Fruit fly (Drosophila melanogaster): ENCODE data around the gene CG7600.

Gene CG7600

dm6 chr3L:11260737-11261455 lies 50.3 kb downstream of the CG7600 start (continued):
- TF ChIP-seq CG31224 (GFP tag; IDR thresholded peaks at IDR 0.05) (peak; percentile 64), B-H2 (GFP tag; optimal IDR thresholded peaks at IDR 0.05) (no peak), twi (tag; optimal IDR thresholded peaks at IDR 0.05) (peak; percentile 25), CG10274 (GFP tag; optimal IDR thresholded peaks at IDR 0.05) (no peak), CG6175 (GFP tag; IDR thresholded peaks at IDR 0.05) (no peak; the same call in 2 of the 3 replicates), Jarid2 (GFP tag; optimal IDR thresholded peaks at IDR 0.05) (no peak), Asciz (GFP tag; optimal IDR thresholded peaks at IDR 0.05) (no peak), Blimp-1 (GFP tag; optimal IDR thresholded peaks at IDR 0.05) (peak; percentile 73), vnd (GFP tag; IDR thresholded peaks at IDR 0.05; ENCODE audit: partially characterized antibody) (no peak), CG15514 (GFP tag; optimal IDR thresholded peaks at IDR 0.05) (no peak), HLH4C (GFP tag; IDR thresholded peaks at IDR 0.05; ENCODE audit: partially characterized antibody) (no peak), CG7271 (tag; optimal IDR thresholded peaks at IDR 0.05) (peak; percentile 71), rib (GFP tag; IDR thresholded peaks at IDR 0.05) (no peak), zen2 (GFP tag; IDR thresholded peaks at IDR 0.05; ENCODE audit: partially characterized antibody) (no peak), Doc2 (GFP tag; IDR thresholded peaks at IDR 0.05) (no peak; the same call in 1 of the 2 replicates), pb (GFP tag; optimal IDR thresholded peaks at IDR 0.05) (no peak), gsb (GFP tag; IDR thresholded peaks at IDR 0.05) (peak; percentile 69), CG13123 (GFP tag; optimal IDR thresholded peaks at IDR 0.05) (no peak), CG17361 (GFP tag; IDR thresholded peaks at IDR 0.05) (no peak), Poxn (GFP tag; IDR thresholded peaks at IDR 0.05) (no peak), Nf-YC (tag; optimal IDR thresholded peaks at IDR 0.05) (no peak), slou (GFP tag; optimal IDR thresholded peaks at IDR 0.05) (no peak), nmo (GFP tag; optimal IDR thresholded peaks at IDR 0.05) (peak; percentile 31), ERR (GFP tag; optimal IDR thresholded peaks at IDR 0.05) (no peak), esg (GFP tag; conservative IDR thresholded peaks at IDR 0.05) (peak; percentile 82), Dip2 (GFP tag; IDR thresholded peaks at IDR 0.05) (no peak; the same call in 1 of the 2 replicates), Hsf (GFP tag; optimal IDR thresholded peaks at IDR 0.05) (peak; percentile 66), wdn (GFP tag; IDR thresholded peaks at IDR 0.05) (peak; percentile 72), CG14965 (GFP tag; optimal IDR thresholded peaks at IDR 0.05; ENCODE audit: borderline replicate concordance) (no peak), HHEX (GFP tag; optimal IDR thresholded peaks at IDR 0.05) (peak; percentile 13), mirr (GFP tag; optimal IDR thresholded peaks at IDR 0.05) (no peak), CG17359 (tag; optimal IDR thresholded peaks at IDR 0.05) (peak; percentile 81), CG11456 (GFP tag; IDR thresholded peaks at IDR 0.05) (peak; percentile 54; the same call in 1 of the 3 replicates), chif (GFP tag; optimal IDR thresholded peaks at IDR 0.05) (peak; percentile 34 to 39), CG4360 (GFP tag; IDR thresholded peaks at IDR 0.05) (peak; percentile 99), yki (optimal IDR thresholded peaks at IDR 0.05) (no peak), BEAF-32 (GFP tag; optimal IDR thresholded peaks at IDR 0.05) (no peak), nom (GFP tag; optimal IDR thresholded peaks at IDR 0.05) (no peak), CG3407 (GFP tag; optimal IDR thresholded peaks at IDR 0.05) (no peak), Mes4 (GFP tag; optimal IDR thresholded peaks at IDR 0.05) (no peak), D19B (GFP tag; optimal IDR thresholded peaks at IDR 0.05) (no peak), CG11696 (GFP tag; IDR thresholded peaks at IDR 0.05) (no peak), CG8388 (GFP tag; optimal IDR thresholded peaks at IDR 0.05) (peak; percentile 76), C15 (GFP tag; IDR thresholded peaks at IDR 0.05) (peak; percentile 75; the same call in 2 of the 3 replicates), YL-1 (GFP tag; optimal IDR thresholded peaks at IDR 0.05) (no peak), chm (GFP tag; IDR thresholded peaks at IDR 0.05) (peak; percentile 63), schlank (tag; optimal IDR thresholded peaks at IDR 0.05) (no peak), Mad (GFP tag; optimal IDR thresholded peaks at IDR 0.05) (no peak), CG7963 (GFP tag; IDR thresholded peaks at IDR 0.05; ENCODE audit: partially characterized antibody) (no peak), Bdp1 (GFP tag; optimal IDR thresholded peaks at IDR 0.05) (no peak)
